Worm (Caenorhabditis elegans) whole organism, L4 larva: Measurements from ENCODE around the gene T01D1.7.

Experiments
- R02D3.7 ChIP-seq: fragments of 150-350 bp; sonication (generic microtip); optimal IDR thresholded peaks from 3 replicates; lab custom pipeline; 2014; ENCODE audit warnings: missing biosample characterization, missing genetic modification characterization
- lsy-2 ChIP-seq, 2 experiments: fragments of 150-350 bp in 1 of 2; sonication (generic microtip) in 1 of 2; optimal IDR thresholded peaks; 2 replicates each; lab custom pipeline; 2014 to 2017; ENCODE audit warnings: missing biosample characterization in 2 of 2, missing genetic modification characterization in 2 of 2
- nhr-48 ChIP-seq: sonication (generic microtip); optimal IDR thresholded peaks from 2 replicates; lab custom pipeline; 2016; ENCODE audit warnings: mild to moderate bottlenecking, missing genetic modification characterization, missing compliant biosample characterization
- unc-62 ChIP-seq, 3 experiments: fragments of 150-350 bp in 1 of 3; sonication (generic microtip); optimal IDR thresholded peaks in 2 of 3; peaks in 1 of 3; 1 replicate in 1 of 3; 2 replicates in 2 of 3; lab custom pipeline; 2014 to 2017; ENCODE audit warnings: missing biosample characterization in 3 of 3, missing genetic modification characterization in 3 of 3, missing genetic modification reagents in 3 of 3, missing genotype in 1 of 3

- no peak for TF ChIP-seq R02D3.7 (tag; lab: Kevin White, UChicago)
- TF ChIP-seq nhr-48 (tag; lab: Kevin White, UChicago), result peak; percentile 71
- TF ChIP-seq lsy-2 (tag; optimal IDR thresholded peaks at IDR 0.05; lab: Kevin White, UChicago), result peak in 1 of 2 experiments; percentile 47
- TF ChIP-seq unc-62 (GFP tag; optimal IDR thresholded peaks at IDR 0.05 in 1 of 2; lab: Kevin White, UChicago), result peak in 1 of 2 experiments; percentile 13
- no peak for TF ChIP-seq unc-62 (tag; optimal IDR thresholded peaks at IDR 0.05; lab: Kevin White, UChicago)
Observed at ce11 chrII:162182-162581, 11.4 kb downstream of the T01D1.7 start, which contains the start of gene etr-1.
